Worm (Caenorhabditis elegans) whole organism, young adult: ENCODE results near the gene abch-1.

Experiments
- B0336.3 ChIP-seq: fragments of 200-800 bp; sonication (Bioruptor generic); IDR thresholded peaks from 2 replicates; pipeline ENCODE4 v1.3.6; 2022; ENCODE audit warnings: missing genetic modification characterization, missing compliant biosample characterization
- C06A6.2 ChIP-seq: fragments of 200-800 bp; sonication (Bioruptor generic); conservative IDR thresholded peaks from 2 replicates; pipeline ENCODE4 v1.3.6; 2022; ENCODE audit warnings: missing genetic modification characterization, missing compliant biosample characterization
- C17E4.6 ChIP-seq: fragments of 200-800 bp; sonication (Bioruptor generic); IDR thresholded peaks from 2 replicates; pipeline ENCODE4 v1.3.6; 2022; ENCODE audit warnings: missing genetic modification reagents, missing genetic modification characterization, missing compliant biosample characterization
- F10E7.11 ChIP-seq: sonication (generic microtip); optimal IDR thresholded peaks from 2 replicates; lab custom pipeline; 2017; ENCODE audit warnings: mild to moderate bottlenecking, missing genetic modification characterization, moderate library complexity, missing compliant biosample characterization
- F22D6.2 ChIP-seq: sonication (generic microtip); optimal IDR thresholded peaks from 2 replicates; lab custom pipeline; 2016; ENCODE audit warnings: mild to moderate bottlenecking, missing genetic modification characterization, missing compliant biosample characterization
- F23B12.7 ChIP-seq: sonication (generic microtip); optimal IDR thresholded peaks from 2 replicates; lab custom pipeline; 2017; ENCODE audit warnings: missing genetic modification characterization, mild to moderate bottlenecking, missing compliant biosample characterization, antibody characterized with exemption, moderate library complexity; ENCODE audit not compliant: insufficient read depth
- F57A8.1 ChIP-seq: fragments of 200-800 bp; sonication (Bioruptor generic); optimal IDR thresholded peaks from 2 replicates; lab custom pipeline; 2018; ENCODE audit warnings: mild to moderate bottlenecking, missing genetic modification characterization, moderate library complexity, missing compliant biosample characterization
- Y53F4B.3 ChIP-seq: fragments of 200-800 bp; sonication (Bioruptor generic); IDR thresholded peaks from 2 replicates; pipeline ENCODE4 v1.3.6; 2022; ENCODE audit warnings: missing genetic modification reagents, missing genetic modification characterization, missing compliant biosample characterization
- Y95B8A.8 ChIP-seq: fragments of 200-800 bp; sonication (Bioruptor generic); IDR thresholded peaks from 2 replicates; pipeline ENCODE4 v1.3.6; 2022; ENCODE audit warnings: missing genetic modification reagents, missing genetic modification characterization, missing compliant biosample characterization
- akir-1 ChIP-seq: fragments of 200-800 bp; sonication (Bioruptor generic); optimal IDR thresholded peaks from 2 replicates; lab custom pipeline; 2018; ENCODE audit warnings: mild to moderate bottlenecking, missing genetic modification characterization, moderate library complexity, missing compliant biosample characterization
- aptf-3 ChIP-seq: fragments of 200-800 bp; sonication (Bioruptor generic); IDR thresholded peaks from 2 replicates; pipeline ENCODE4 v1.3.6; 2022; ENCODE audit warnings: missing genetic modification characterization, missing compliant biosample characterization
- attf-5 ChIP-seq: fragments of 200-800 bp; sonication (Bioruptor generic); optimal IDR thresholded peaks from 2 replicates; lab custom pipeline; 2018; ENCODE audit warnings: mild to moderate bottlenecking, missing genetic modification characterization, missing compliant biosample characterization
- attf-6 ChIP-seq: fragments of 200-800 bp; sonication (Bioruptor generic); IDR thresholded peaks from 2 replicates; pipeline ENCODE4 v1.3.6; 2022; ENCODE audit warnings: missing genetic modification reagents, missing genetic modification characterization, missing compliant biosample characterization
- cebp-1 ChIP-seq, 2 experiments: fragments of 200-800 bp in 1 of 2; sonication (Bioruptor generic) in 1 of 2; sonication (generic microtip) in 1 of 2; IDR thresholded peaks in 1 of 2; optimal IDR thresholded peaks in 1 of 2; 2 replicates each; pipeline versions ENCODE4 v1.3.6 to Lab custom; 2017 to 2022; ENCODE audit warnings: missing compliant biosample characterization in 2 of 2, missing genetic modification characterization in 2 of 2, mild to moderate bottlenecking in 1 of 2, missing genetic modification reagents in 1 of 2, moderate library complexity in 1 of 2
- ceh-58 ChIP-seq: fragments of 200-800 bp; sonication (Bioruptor generic); IDR thresholded peaks from 2 replicates; pipeline ENCODE4 v1.3.6; 2022; ENCODE audit warnings: missing genetic modification characterization, missing compliant biosample characterization
- die-1 ChIP-seq: sonication (generic microtip); optimal IDR thresholded peaks from 2 replicates; lab custom pipeline; 2016; ENCODE audit warnings: missing genotype, mild to moderate bottlenecking, missing genetic modification characterization, missing compliant biosample characterization
- efl-1 ChIP-seq: fragments of 150-350 bp; optimal IDR thresholded peaks from 2 replicates; lab custom pipeline; 2014; ENCODE audit warnings: missing biosample characterization, missing genetic modification reagents, missing genetic modification characterization
- egl-44 ChIP-seq: fragments of 200-800 bp; sonication (Bioruptor generic); IDR thresholded peaks from 2 replicates; pipeline ENCODE4 v1.3.6; 2022; ENCODE audit warnings: missing genetic modification reagents, missing genetic modification characterization, missing compliant biosample characterization
- hmg-1.2 ChIP-seq: fragments of 200-800 bp; sonication (Bioruptor generic); IDR thresholded peaks from 2 replicates; pipeline ENCODE4 v1.3.6; 2022; ENCODE audit warnings: missing genetic modification reagents, missing genetic modification characterization, missing compliant biosample characterization
- lin-35 ChIP-seq, 3 experiments: fragments of 150-350 bp in 2 of 3; sonication (generic microtip) in 1 of 3; optimal IDR thresholded peaks; 2 replicates each; lab custom pipeline; 2014 to 2018; ENCODE audit warnings: missing biosample characterization in 3 of 3, missing genetic modification characterization in 3 of 3, missing genetic modification reagents in 3 of 3
- lin-40 ChIP-seq: sonication (generic microtip); optimal IDR thresholded peaks from 2 replicates; lab custom pipeline; 2016; ENCODE audit warnings: missing genetic modification characterization, mild to moderate bottlenecking, missing compliant biosample characterization, missing genotype, missing genetic modification reagents
- lin-54 ChIP-seq: fragments of 200-800 bp; sonication (Bioruptor generic); optimal IDR thresholded peaks from 2 replicates; lab custom pipeline; 2018; ENCODE audit warnings: mild to moderate bottlenecking, missing genetic modification characterization, missing compliant biosample characterization
- madf-6 ChIP-seq: fragments of 200-800 bp; sonication (Bioruptor generic); IDR thresholded peaks from 2 replicates; pipeline ENCODE4 v1.3.6; 2022; ENCODE audit warnings: missing genetic modification reagents, missing genetic modification characterization, missing compliant biosample characterization
- mcd-1 ChIP-seq: fragments of 200-800 bp; sonication (Bioruptor generic); IDR thresholded peaks from 2 replicates; pipeline ENCODE4 v1.3.6; 2022; ENCODE audit warnings: missing genetic modification reagents, missing genetic modification characterization, missing compliant biosample characterization
- mes-4 ChIP-seq: sonication (generic microtip); optimal IDR thresholded peaks from 2 replicates; lab custom pipeline; 2016; ENCODE audit warnings: missing genotype, missing genetic modification characterization, missing compliant biosample characterization
- nfya-1 ChIP-seq: sonication (generic microtip); optimal IDR thresholded peaks from 2 replicates; lab custom pipeline; 2017; ENCODE audit warnings: antibody characterized with exemption, missing compliant biosample characterization, missing genetic modification characterization, borderline replicate concordance; ENCODE audit not compliant: insufficient read depth
- nhr-80 ChIP-seq: sonication (generic microtip); optimal IDR thresholded peaks from 2 replicates; lab custom pipeline; 2016; ENCODE audit warnings: missing genetic modification characterization, missing compliant biosample characterization
- nhr-90 ChIP-seq: sonication (generic microtip); optimal IDR thresholded peaks from 2 replicates; lab custom pipeline; 2016; ENCODE audit warnings: missing genotype, mild to moderate bottlenecking, missing genetic modification characterization, missing compliant biosample characterization
- rcor-1 ChIP-seq: fragments of 200-800 bp; sonication (Bioruptor generic); IDR thresholded peaks from 2 replicates; pipeline ENCODE4 v1.3.6; 2022; ENCODE audit warnings: missing genetic modification reagents, missing genetic modification characterization, missing compliant biosample characterization
- repo-1 ChIP-seq: sonication (generic microtip); optimal IDR thresholded peaks from 2 replicates; lab custom pipeline; 2017; ENCODE audit warnings: mild to moderate bottlenecking, missing genetic modification characterization, missing compliant biosample characterization
- rpc-1 ChIP-seq, 2 experiments: fragments of 150-350 bp in 1 of 2; sonication (generic microtip) in 1 of 2; optimal IDR thresholded peaks; 2 replicates each; lab custom pipeline; 2014 to 2018; ENCODE audit warnings: missing biosample characterization in 1 of 2, missing genetic modification characterization in 1 of 2, missing genetic modification reagents in 1 of 2, missing genotype in 1 of 2
- snpc-1.3 ChIP-seq: sonication (generic microtip); optimal IDR thresholded peaks from 2 replicates; lab custom pipeline; 2017; ENCODE audit warnings: missing genetic modification characterization, mild to moderate bottlenecking, missing compliant biosample characterization, antibody characterized with exemption, moderate library complexity, missing genotype, missing genetic modification reagents; ENCODE audit not compliant: insufficient read depth
- snpc-3.4 ChIP-seq: sonication (generic microtip); optimal IDR thresholded peaks from 2 replicates; lab custom pipeline; 2017; ENCODE audit warnings: missing genetic modification characterization, mild to moderate bottlenecking, missing compliant biosample characterization, antibody characterized with exemption, moderate library complexity, missing genotype, missing genetic modification reagents
- sptf-2 ChIP-seq: fragments of 200-800 bp; sonication (Bioruptor generic); optimal IDR thresholded peaks from 2 replicates; lab custom pipeline; 2018; ENCODE audit warnings: mild to moderate bottlenecking, missing genetic modification characterization, missing compliant biosample characterization
- zfh-2 ChIP-seq: fragments of 200-800 bp; sonication (Bioruptor generic); conservative IDR thresholded peaks from 2 replicates; pipeline ENCODE4 v1.3.6; 2022; ENCODE audit warnings: missing genetic modification reagents, missing genetic modification characterization, missing compliant biosample characterization

The abch-1 gene

DNA sequence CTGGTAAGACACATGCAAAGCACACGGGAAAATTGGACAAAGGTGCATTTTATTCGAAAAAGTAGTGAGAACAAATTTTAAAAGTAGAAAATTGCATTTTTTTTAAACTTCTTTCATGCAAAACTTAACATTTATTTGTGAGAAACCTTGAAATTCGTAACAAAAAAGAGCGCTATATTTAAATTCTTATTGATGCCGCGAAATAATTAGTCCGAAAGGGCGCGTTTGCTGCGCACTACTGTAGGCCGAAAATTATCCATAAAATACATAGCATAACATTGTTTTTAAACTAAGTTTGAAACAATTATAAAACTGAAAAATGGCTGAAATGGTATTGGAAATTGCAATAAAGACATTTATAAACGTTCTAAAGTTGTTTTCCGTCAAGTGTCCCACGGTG, 11.7 kb downstream of the abch-1 start (continued):
- TF ChIP-seq nhr-90 (tag; lab: Kevin White, UChicago), result no peak
- TF ChIP-seq attf-6, result no peak
- TF ChIP-seq nhr-80 (tag; lab: Kevin White, UChicago), result no peak

DNA sequence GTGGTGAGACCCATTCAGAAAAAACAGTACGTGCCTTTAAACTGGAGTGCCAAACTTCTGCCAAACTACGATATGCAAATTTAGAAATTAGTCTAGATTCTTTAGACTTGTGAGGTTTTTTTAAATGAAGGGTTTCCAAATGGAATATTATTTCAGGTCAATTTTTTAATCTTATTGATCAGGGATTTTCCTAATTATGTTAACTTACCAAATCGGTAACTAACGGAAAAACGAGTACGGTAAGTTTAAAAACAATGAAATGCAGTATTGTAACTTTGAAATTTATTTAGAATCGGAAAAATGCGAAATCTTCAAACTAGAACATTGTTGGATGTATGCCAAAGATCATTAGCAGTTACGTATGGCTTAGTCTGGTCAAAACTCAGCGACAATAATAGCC, 15.2 kb downstream of the abch-1 start, which contains the start of gene C56E6.7:
Gene C56E6.7 (plus strand): TSS at position 301 of the 400 bp plus-strand sequence.
- TF ChIP-seq lin-35 (GFP tag; optimal IDR thresholded peaks at IDR 0.05; lab: Kevin White, UChicago) (no peak), rpc-1 (optimal IDR thresholded peaks at IDR 0.05; lab: Kevin White, UChicago) (no peak), rpc-1 (tag; optimal IDR thresholded peaks at IDR 0.05; lab: Kevin White, UChicago) (no peak), F22D6.2 (tag; lab: Kevin White, UChicago) (no peak), F23B12.7 (tag; lab: Kevin White, UChicago) (no peak), C17E4.6 (GFP tag; lab: Robert Waterston, UW) (no peak), die-1 (tag; lab: Kevin White, UChicago) (no peak), hmg-1.2 (GFP tag; lab: Robert Waterston, UW) (no peak), attf-5 (no peak), B0336.3 (no peak), rcor-1 (GFP tag; lab: Robert Waterston, UW) (no peak), sptf-2 (no peak), lin-54 (no peak), egl-44 (GFP tag; lab: Robert Waterston, UW) (no peak), repo-1 (tag; lab: Kevin White, UChicago) (no peak), C06A6.2 (GFP tag; lab: Robert Waterston, UW) (no peak), ceh-58 (GFP tag; lab: Robert Waterston, UW) (no peak), snpc-3.4 (tag; lab: Kevin White, UChicago) (no peak)

DNA sequence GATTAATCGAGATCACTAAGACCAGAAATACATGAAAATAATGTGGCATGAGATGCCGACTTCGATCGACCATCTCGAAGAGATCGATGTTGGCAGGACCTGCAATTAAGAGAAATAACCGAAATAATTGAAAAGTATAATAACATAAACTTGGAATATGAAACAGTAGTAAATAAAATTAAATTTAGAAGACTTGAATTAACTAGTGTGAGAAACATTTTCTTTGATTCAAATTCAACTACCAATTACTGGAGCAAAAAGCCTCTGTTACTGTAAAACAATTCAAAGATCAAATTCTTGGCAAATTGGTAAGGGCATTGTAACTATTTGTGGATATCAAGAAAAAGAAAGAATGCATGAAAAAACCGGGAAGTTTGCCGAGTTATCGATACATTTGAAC, 17.5 kb downstream of the abch-1 start, which contains the start of gene R05G9R.1:
Gene R05G9R.1 (minus strand): TSS at position 101 of the 400 bp plus-strand sequence.
- TF ChIP-seq efl-1 (no peak), cebp-1 (GFP tag; IDR thresholded peaks at IDR 0.05; lab: Robert Waterston, UW) (no peak), cebp-1 (tag; optimal IDR thresholded peaks at IDR 0.05; lab: Kevin White, UChicago) (no peak), ceh-58 (GFP tag; lab: Robert Waterston, UW) (no peak)

DNA sequence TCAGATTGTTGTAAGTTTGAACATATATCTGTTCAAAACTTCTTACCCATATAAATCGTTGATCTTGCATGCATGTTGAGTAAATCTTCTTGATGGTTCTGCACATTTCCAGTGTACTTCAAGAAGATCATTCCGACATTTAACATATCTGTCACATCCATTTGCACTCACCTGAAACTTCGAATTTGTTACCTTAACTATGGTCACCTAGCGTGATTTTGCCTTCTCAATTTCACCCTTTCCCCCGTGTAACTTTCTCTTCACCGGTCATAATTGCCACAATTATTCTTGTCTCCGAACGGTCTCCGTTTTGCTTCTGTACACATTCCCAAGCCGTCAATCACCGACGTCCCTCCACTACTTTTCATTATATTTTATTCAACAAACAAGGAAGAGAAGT, 18.1 kb downstream of the abch-1 start:
- TF ChIP-seq nfya-1 (no peak), F57A8.1 (GFP tag; lab: Kevin White, UChicago) (no peak), mes-4 (tag; lab: Kevin White, UChicago) (no peak), nhr-90 (tag; lab: Kevin White, UChicago) (no peak), mcd-1 (GFP tag; lab: Robert Waterston, UW) (no peak), aptf-3 (GFP tag; lab: Robert Waterston, UW) (no peak), lin-40 (tag; lab: Kevin White, UChicago) (no peak), Y95B8A.8 (no peak), madf-6 (no peak), F22D6.2 (tag; lab: Kevin White, UChicago) (no peak), Y53F4B.3 (GFP tag; lab: Robert Waterston, UW) (no peak), zfh-2 (GFP tag; lab: Robert Waterston, UW) (no peak), sptf-2 (no peak)
- TF ChIP-seq, all 124 proteins: peak for 0

DNA sequence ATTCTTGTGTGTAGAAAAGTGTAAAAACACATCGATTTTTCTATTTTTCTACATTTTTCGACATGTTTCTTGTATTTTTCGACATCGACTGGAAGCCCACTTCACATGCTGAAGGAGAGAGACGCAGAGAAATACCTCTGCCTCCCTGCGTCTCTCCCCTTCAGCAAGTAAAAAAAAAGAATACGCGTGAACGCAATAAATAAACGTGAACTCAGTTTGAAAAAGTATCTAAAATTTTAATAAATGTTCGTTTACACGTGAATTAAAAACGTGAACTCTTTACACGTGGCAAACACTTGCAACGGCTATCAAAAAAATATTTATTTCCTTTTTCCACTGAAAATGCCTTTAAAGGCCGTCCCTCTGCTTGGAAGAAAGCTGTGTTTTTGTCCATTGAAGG, 28.6 kb downstream of the abch-1 start, which contains the start of gene R05G9.1:
Gene R05G9.1 (plus strand): TSS at position 343 of the 400 bp plus-strand sequence.
- TF ChIP-seq F10E7.11 (tag; lab: Kevin White, UChicago), result no peak
- TF ChIP-seq Y53F4B.3 (GFP tag; lab: Robert Waterston, UW), result no peak
- no peak for TF ChIP-seq akir-1
- no peak for TF ChIP-seq snpc-1.3 (tag; lab: Kevin White, UChicago)
- TF ChIP-seq hmg-1.2 (GFP tag; lab: Robert Waterston, UW), result peak; percentile 66; the same call in 1 of the 2 replicates
